Worm (Caenorhabditis elegans) whole organism, L4/young adult: ENCODE measurements around the gene math-42.
"Not testable (repeated sequence)": the region's sequence is repeated elsewhere in the genome, so short reads cannot be mapped to it uniquely, and the experiment has no call there.

Experiments used
- W03F9.2 ChIP-seq: fragments of 150-350 bp; optimal IDR thresholded peaks from 2 replicates; lab custom pipeline; 2014; ENCODE audit warnings: missing biosample characterization, missing genetic modification characterization
- dao-5 ChIP-seq: sonication (generic microtip); optimal IDR thresholded peaks from 2 replicates; lab custom pipeline; 2016; ENCODE audit warnings: missing genotype, missing genetic modification characterization, moderate library complexity, missing compliant biosample characterization
- him-1 ChIP-seq: sonication (generic microtip); optimal IDR thresholded peaks from 2 replicates; lab custom pipeline; 2016; ENCODE audit warnings: missing genotype, missing genetic modification reagents, missing genetic modification characterization, missing compliant biosample characterization

The math-42 gene

DNA sequence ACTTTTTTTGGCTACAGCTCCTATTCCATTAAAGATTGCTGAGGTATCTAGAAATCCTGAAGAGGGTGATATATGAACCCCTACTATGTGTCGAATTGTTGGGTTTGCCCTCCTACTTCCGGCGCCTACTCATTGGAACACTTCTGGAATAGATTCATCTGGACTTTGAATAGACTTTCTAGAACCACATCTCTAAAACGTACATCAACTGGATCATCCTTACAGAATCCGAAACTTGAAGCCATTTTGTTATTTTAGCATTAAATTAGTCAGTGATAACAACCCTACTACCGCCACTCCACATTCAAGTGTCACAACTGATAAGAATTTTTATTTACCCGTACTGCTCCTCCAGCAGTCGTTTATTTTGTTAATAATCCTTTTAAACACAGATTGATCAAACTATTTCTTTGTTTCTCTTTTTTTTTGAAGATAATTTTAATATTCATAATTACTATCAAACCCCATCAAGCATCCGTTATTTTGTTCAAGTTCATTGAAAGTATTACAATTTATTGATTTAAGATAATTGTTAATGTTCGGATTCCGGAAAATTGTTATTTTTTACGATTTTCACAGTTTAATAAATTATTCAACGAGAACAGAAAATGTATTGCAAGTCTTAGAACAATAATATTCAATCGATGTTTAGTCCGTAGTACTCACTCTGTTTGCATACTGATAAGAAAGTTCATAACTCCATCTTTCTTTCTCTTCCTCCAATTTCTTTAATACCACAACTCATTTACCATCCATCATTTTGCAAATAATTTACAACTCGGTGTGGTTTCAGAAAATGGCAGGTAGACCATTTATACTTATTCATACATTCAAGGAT, at the start of gene math-42:
math-42 (plus strand) TSS at position 788 of the 838 bp plus-strand sequence.
- no peak for TF ChIP-seq him-1
- no peak for TF ChIP-seq W03F9.2
- TF ChIP-seq dao-5 (tag; lab: Kevin White, UChicago) = no peak

DNA sequence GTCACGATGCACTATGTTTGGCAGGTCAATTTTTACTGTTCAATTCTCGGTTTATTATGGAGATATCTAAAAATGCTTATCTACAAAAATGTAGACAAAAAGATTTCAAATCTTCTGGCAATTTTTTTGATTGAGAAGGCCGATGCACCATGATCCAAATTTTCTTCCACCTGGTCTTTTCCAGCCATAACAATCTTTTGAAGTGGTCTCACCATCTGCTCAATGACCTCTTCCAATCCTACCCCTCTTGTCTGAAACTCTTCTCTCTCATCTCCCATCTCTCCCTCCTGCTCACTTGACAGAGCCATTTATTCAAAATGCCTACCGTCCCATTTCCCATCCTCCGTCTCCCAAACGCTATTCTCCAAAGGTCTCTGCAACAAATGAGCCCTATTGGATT, 48.4 kb upstream of the math-42 start, which contains the start of gene fbxb-35:
fbxb-35 (plus strand) TSS at position 301 of the 400 bp plus-strand sequence.
- no peak for TF ChIP-seq W03F9.2
- no peak for TF ChIP-seq dao-5 (tag; lab: Kevin White, UChicago)
- no peak for TF ChIP-seq him-1

DNA sequence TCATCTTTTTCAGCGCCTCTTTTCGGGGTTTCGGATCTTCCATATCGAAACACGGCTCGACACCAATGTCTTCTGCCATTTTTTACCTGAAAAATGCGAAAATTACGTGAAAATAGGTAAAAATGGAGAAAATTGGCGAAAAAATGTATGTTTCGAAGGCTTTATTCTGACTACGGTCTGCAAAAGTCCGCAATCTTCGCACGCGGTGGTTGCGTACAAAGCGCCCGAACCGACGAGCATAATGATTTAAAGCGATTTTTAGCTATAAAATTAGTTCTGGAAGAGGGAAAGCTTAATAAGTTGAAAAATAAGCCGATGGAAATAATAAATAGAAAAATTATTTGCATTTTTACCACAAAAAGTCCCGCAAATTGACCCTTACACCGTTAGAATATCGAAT, 40.7 kb upstream of the math-42 start, which contains the start of gene F07E5.5:
F07E5.5 (minus strand) TSS at position 86 of the 400 bp plus-strand sequence.
- TF ChIP-seq dao-5 (tag; lab: Kevin White, UChicago) (no peak), W03F9.2 (no peak), him-1 (no peak)

DNA sequence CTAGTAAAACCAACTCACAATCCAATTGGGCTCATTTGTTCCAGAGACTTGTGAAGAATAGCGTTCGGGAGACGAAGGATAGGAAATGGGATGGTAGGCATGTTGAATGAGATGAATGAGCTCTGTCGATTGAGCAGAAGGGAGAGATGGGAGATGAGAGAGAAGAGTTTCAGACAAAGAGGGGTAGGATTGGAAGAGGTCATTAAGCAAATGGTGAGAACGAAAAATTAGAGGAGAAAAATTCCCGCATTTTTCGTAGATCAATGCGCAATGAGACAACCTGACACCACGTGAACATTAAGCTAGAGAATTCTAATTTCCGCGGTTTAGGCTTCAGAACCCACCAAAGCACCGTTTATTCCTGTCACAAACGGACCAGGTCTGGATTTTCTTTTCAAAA, 35.7 kb upstream of the math-42 start, which contains the start of gene F07E5.13:
F07E5.13 (minus strand) TSS at position 101 of the 400 bp plus-strand sequence.
- TF ChIP-seq dao-5 (tag; lab: Kevin White, UChicago) (no peak), W03F9.2 (no peak), him-1 (no peak)

DNA sequence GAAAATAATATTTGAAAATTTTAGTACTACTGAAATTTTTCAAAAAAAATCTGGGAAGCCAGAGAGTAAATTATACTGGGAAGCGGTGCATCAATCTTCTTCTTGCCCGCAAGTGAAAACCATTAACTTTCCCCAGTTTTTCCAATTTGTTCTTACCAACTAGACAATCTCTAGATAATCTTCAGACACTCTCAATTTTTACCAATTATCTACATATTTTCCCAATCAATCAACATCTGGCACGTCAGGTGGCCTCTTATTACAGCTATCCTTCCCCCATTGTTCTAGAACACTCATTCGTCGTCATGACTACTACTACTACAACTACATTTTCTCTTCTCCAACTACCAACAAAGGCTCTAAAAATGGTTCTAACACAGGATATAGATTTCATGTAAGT, 35.2 kb upstream of the math-42 start, which contains the start of gene fbxb-6:
fbxb-6 (plus strand) TSS at position 301 of the 400 bp plus-strand sequence.
- TF ChIP-seq dao-5 (tag; lab: Kevin White, UChicago) = no peak
- TF ChIP-seq him-1 = no peak
- no peak for TF ChIP-seq W03F9.2

DNA sequence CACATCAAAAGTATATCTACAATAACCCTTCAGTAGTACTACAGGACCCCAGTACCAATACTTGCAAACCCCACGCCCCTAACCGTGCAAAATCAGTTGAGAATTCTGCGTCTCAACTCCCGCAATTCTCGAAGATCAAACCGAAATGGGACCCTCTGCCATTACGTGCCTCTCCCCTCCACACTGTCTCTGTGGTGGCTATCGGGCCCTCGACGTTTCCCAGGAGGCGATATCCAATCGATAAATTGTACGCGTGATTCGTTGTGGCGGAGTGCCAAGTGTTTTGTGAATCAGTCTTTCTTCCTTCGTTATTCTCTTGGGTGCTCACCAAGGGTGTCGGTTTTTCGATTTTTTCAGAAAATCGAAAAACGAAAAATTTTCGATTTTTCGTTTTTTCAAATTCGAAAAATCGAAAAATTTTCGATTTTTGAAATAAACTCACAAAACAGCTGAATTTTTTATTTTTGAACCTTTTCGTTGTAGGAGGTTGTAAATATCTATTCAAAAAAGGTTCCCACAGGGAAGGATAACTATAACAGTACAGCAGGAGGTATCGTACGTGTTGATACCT, 32.2 kb upstream of the math-42 start, which contains the start of gene F07E5.12:
F07E5.12 (plus strand) TSS at position 521 of the 571 bp plus-strand sequence.
- TF ChIP-seq him-1; W03F9.2; dao-5 (tag; lab: Kevin White, UChicago): not testable (repeated sequence)

DNA sequence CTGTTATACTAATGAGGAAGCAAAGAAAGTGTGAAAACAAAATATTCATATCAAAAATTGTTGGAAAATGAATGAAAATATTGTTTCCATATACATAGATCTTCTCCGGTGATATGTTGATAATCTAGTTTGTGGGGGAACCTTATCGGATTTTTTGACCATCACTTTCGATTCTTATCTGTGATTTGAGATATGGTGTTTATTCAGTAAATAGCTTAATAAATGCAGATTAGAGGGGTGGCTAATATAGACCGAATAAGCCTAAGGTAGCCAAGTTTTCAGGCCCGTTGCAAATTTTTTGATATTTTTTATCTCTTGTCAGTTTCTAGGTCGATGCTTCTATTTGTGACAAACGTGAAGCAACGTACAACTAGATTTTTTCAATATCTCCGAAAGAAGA, 28.3 kb upstream of the math-42 start, which contains the start of gene F07E5.7:
F07E5.7 (minus strand) TSS at position 101 of the 400 bp plus-strand sequence.
- TF ChIP-seq dao-5 (tag; lab: Kevin White, UChicago) (no peak), W03F9.2 (no peak), him-1 (no peak)

DNA sequence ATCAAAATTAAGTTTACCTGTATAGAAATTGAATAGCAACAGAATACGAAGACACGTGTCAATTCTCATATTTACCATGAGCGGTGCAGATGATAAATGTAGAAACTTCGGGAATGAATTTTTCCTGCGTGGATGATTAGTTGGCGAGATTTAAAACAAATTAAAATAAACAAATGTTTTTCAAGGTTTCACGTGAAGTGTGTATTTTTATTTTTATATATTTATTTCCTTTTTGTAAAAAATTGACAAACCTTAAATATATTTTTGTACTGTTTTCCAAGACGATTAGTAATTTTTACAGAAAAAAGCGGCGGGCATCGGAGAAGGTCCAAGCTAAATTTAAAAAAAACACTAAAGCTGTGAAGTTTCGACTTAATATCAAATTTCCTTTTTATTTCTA, 24.2 kb upstream of the math-42 start, which contains the start of gene F07E5.8:
F07E5.8 (minus strand) TSS at position 101 of the 400 bp plus-strand sequence.
- TF ChIP-seq W03F9.2 (no peak), him-1 (no peak), dao-5 (tag; lab: Kevin White, UChicago) (no peak)

DNA sequence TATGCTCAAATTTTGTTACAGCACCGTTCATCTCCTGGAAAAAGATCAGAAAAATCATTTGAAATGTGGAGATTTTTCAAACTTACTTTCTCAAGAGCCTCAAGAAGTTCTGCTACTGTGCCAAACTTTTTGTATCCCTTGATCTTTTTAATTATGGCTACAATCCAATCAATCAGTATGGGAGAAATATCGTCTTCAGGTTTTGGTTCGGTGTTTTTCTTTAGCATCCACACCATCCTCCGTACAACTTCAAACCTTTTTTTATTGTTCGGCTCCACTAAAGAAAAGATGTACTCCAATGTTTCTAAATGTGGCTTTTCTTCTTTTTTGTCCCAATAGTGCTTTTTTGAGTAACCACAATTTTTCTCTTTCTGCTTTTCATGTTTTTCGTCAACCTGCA, 23.3 kb upstream of the math-42 start:
- TF ChIP-seq him-1 (no peak), W03F9.2 (no peak), dao-5 (tag; lab: Kevin White, UChicago) (no peak)

DNA sequence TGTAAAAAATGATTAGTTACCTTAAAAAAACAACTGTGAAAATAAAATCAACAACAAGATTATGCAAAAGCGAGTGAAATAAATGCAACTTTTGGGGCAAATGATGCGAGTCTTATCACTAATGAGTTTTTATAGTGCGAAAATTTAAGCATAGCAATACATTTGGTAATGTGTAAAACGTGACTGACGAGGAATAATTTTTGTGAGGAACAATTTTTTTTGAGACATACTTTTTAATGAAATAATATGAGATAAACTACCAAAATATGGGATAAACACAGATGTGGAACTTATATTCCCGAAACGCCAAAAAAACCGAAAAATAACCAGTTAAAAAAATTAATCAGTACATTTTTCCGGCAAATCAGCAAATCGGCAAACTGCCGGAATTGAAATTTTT, 19.3 kb upstream of the math-42 start, which contains the start of gene F07E5.9:
F07E5.9 (minus strand) TSS at position 101 of the 400 bp plus-strand sequence.
- TF ChIP-seq him-1 (no peak), dao-5 (tag; lab: Kevin White, UChicago) (no peak), W03F9.2 (no peak)

DNA sequence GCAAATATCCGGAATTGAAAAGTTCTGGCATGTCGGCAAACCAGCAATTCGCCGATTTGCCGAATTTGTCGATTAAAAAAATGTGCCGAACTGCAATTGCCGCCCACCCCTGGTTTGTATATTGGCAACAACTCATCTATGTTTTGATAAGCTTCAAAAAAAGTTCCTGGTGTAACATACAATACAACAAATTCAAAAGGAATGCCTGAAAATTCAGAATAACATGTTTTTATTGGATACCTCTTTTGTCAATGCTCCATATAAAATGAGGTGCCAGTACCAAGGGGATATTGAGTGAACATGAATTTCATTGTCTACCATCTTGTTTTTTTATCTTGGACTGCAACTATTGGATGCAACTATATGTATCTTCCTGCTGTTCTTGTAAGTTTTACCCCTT, 18.5 kb upstream of the math-42 start, which contains the start of gene T16A1.4:
T16A1.4 (plus strand) TSS at position 301 of the 400 bp plus-strand sequence.
- no peak for TF ChIP-seq dao-5 (tag; lab: Kevin White, UChicago)
- no peak for TF ChIP-seq him-1
- no peak for TF ChIP-seq W03F9.2

DNA sequence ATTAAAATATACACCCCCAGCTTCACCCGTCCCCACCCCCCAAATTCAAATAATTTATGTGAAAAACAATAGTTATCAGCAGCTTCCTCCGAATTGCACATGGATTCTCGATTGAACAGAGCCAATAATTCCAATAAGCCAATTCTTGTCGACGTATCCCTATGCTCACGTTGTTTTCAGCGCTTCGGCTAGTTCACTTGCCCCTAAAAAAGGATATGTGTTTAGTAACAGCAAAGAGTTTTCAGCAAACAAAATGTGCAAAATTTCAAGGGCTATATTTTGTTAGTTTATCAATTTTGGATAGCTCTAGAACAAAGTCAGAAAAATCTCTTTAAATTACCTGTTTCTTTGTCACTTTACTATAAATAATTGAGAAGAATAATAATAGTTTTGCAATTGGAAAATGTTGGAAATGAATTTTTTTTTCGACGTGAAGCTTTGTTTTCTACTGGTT, 16.0 kb upstream of the math-42 start, which contains the start of the genes T16A1.5 and fbxc-49:
T16A1.5 (minus strand) TSS at position 101 of the 454 bp plus-strand sequence.
fbxc-49 (plus strand) TSS at position 404 of the 454 bp plus-strand sequence.
- no peak for TF ChIP-seq him-1

DNA sequence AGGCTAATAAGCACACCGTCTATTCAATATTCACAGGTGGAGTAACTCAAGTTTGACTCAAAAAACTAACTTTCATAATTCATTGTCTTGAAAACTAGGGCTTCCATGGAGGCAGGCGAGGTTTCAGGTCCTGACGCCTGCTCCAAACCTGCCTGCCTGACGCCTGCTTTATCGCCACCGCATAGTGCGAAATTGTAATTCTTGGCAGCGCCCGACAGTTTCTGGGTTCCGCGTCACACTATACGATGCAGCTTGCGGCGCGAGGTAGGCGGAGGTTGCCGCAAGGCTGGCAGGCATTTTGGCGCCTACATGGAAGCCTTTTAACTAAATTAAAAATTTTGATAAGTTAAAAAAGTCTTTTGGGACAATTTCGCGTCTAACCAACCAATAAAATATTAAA, 12.5 kb upstream of the math-42 start:
- no peak for TF ChIP-seq dao-5 (tag; lab: Kevin White, UChicago)
- TF ChIP-seq him-1 = no peak
- no peak for TF ChIP-seq W03F9.2

DNA sequence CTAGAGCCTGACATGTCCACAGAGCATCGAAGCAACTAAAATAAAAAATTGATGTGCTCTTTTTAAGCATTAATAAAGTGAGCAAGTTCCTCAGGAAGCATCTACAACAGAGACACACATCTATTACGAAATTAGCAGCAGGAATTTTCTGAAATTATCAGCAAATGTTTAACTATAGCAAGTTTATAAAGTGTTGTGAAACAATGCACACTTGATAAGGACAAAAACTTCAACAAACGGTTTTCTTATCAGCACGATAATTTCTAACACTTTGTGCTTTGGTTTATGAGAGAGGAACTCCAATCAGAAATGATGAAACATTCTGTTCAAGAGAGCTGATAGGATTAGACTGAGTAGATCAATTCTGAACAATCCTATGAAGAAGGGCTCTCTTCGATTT, 9.1 kb upstream of the math-42 start, which contains the start of gene trpl-5:
trpl-5 (minus strand) TSS at position 32 of the 400 bp plus-strand sequence.
- TF ChIP-seq him-1 = no peak
- no peak for TF ChIP-seq dao-5 (tag; lab: Kevin White, UChicago)
- no peak for TF ChIP-seq W03F9.2
